Worm (Caenorhabditis elegans) whole organism, young adult: ENCODE results near the gene Y119D3B.12.

Source experiments
- F39B2.1 ChIP-seq: fragments of 200-800 bp; sonication (Bioruptor generic); IDR thresholded peaks from 2 replicates; pipeline ENCODE4 v1.3.6; 2022; ENCODE audit warnings: missing genetic modification reagents, missing genetic modification characterization, missing compliant biosample characterization
- Y79H2A.3 ChIP-seq: fragments of 200-800 bp; sonication (Bioruptor generic); conservative IDR thresholded peaks from 2 replicates; pipeline ENCODE4 v1.3.6; 2022; ENCODE audit warnings: missing genetic modification reagents, missing genetic modification characterization, missing compliant biosample characterization
- akir-1 ChIP-seq: fragments of 200-800 bp; sonication (Bioruptor generic); optimal IDR thresholded peaks from 2 replicates; lab custom pipeline; 2018; ENCODE audit warnings: mild to moderate bottlenecking, missing genetic modification characterization, moderate library complexity, missing compliant biosample characterization
- attf-5 ChIP-seq: fragments of 200-800 bp; sonication (Bioruptor generic); optimal IDR thresholded peaks from 2 replicates; lab custom pipeline; 2018; ENCODE audit warnings: mild to moderate bottlenecking, missing genetic modification characterization, missing compliant biosample characterization
- tbp1 ChIP-seq: fragments of 200-800 bp; sonication (Bioruptor generic); optimal IDR thresholded peaks from 2 replicates; lab custom pipeline; 2018; ENCODE audit warnings: mild to moderate bottlenecking, missing genetic modification characterization, missing compliant biosample characterization

DNA sequence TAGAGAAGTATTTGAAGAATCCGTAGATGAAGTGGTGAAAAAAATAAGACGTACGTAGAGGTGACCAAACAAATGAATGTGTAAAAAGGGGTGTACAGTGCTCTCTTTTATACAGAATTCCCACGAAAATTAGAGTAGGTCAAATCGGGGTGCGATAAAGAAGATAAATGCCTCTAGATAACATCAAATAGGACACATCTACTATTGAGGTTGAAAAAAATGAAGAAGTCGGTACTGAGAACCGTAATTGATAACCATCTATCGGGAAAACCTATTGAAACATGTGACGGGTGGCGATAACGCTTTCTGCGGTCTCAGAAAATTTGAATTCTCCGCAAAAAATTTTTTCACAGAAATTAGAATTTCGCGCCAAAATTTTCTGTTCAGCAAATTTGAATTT lies 36.4 kb downstream of the Y119D3B.12 start, which contains the start of gene fbxa-61:
- TF ChIP-seq F39B2.1 (no peak), tbp1 (GFP tag; lab: Kevin White, UChicago) (no peak), Y79H2A.3 (no peak), attf-5 (GFP tag; lab: Kevin White, UChicago) (no peak), akir-1 (GFP tag; lab: Kevin White, UChicago) (no peak)
